2 fruit fly cellular contexts compared by ENCODE assay signal in genomic region chrX:542069-542468, dm6.
TF ChIP-seq lines count a peak whose summit lies in the region.

No protein-coding gene starts in this region.

- no peak for TF ChIP-seq CTCF in whole organism, embryonic (GFP tag; optimal IDR thresholded peaks at IDR 0.05; lab: Kevin White, UChicago)

TF ChIP-seq in whole organism, adult, 20 proteins besides CTCF, POLR2A, EP300 and RAD21:
- TF ChIP-seq CG12768 (GFP tag; optimal IDR thresholded peaks at IDR 0.05; lab: Kevin White, UChicago) (no peak), bab1 (GFP tag; optimal IDR thresholded peaks at IDR 0.05; lab: Kevin White, UChicago) (no peak), pad (GFP tag; optimal IDR thresholded peaks at IDR 0.05; lab: Kevin White, UChicago) (peak; percentile 22), CG33017 (tag; optimal IDR thresholded peaks at IDR 0.05; lab: Kevin White, UChicago) (no peak)

TF ChIP-seq in whole organism, embryonic, 481 proteins besides CTCF, POLR2A, EP300 and RAD21:
- peak; percentile 93 for TF ChIP-seq abd-A (tag; optimal IDR thresholded peaks at IDR 0.05; lab: Kevin White, UChicago)
- TF ChIP-seq CG10543 (GFP tag; optimal IDR thresholded peaks at IDR 0.05; lab: Kevin White, UChicago), result peak; percentile 36
- peak; percentile 87 for TF ChIP-seq crol (GFP tag; IDR thresholded peaks at IDR 0.05; lab: Robert Waterston, UW)
- no peak for TF ChIP-seq Rfx (GFP tag; IDR thresholded peaks at IDR 0.05; lab: Robert Waterston, UW)
- no peak for TF ChIP-seq CG9609 (GFP tag; optimal IDR thresholded peaks at IDR 0.05; lab: Kevin White, UChicago)
- TF ChIP-seq CG18599 (GFP tag; optimal IDR thresholded peaks at IDR 0.05; lab: Kevin White, UChicago), result peak; percentile 42
- TF ChIP-seq MBD-R2 (GFP tag; IDR thresholded peaks at IDR 0.05; lab: Robert Waterston, UW), result no peak
- TF ChIP-seq Deaf1 (tag; optimal IDR thresholded peaks at IDR 0.05; lab: Kevin White, UChicago), result peak; percentile 27
- no peak for TF ChIP-seq CG10366 (GFP tag; IDR thresholded peaks at IDR 0.05; lab: Robert Waterston, UW)
- TF ChIP-seq CG6854 (GFP tag; optimal IDR thresholded peaks at IDR 0.05; lab: Kevin White, UChicago), result peak; percentile 9
- TF ChIP-seq CG13894 (tag; optimal IDR thresholded peaks at IDR 0.05; lab: Kevin White, UChicago), result peak; percentile 22
